Worm (Caenorhabditis elegans) whole organism, L4 larva: ENCODE measurements around the gene C17G10.1.
"Not testable (repeated sequence)": the region's sequence is repeated elsewhere in the genome, so short reads cannot be mapped to it uniquely, and the experiment has no call there.

ENCODE experiments used
- D1046.2 ChIP-seq: fragments of 200-800 bp; sonication (Bioruptor generic); IDR thresholded peaks from 2 replicates; pipeline ENCODE4 v1.3.6; 2022; ENCODE audit warnings: missing genetic modification characterization, missing compliant biosample characterization
- F10B5.3 ChIP-seq: sonication (generic microtip); optimal IDR thresholded peaks from 2 replicates; lab custom pipeline; 2016; ENCODE audit warnings: mild to moderate bottlenecking, missing genetic modification characterization, missing compliant biosample characterization
- F37D6.2 ChIP-seq: sonication (generic microtip); optimal IDR thresholded peaks from 2 replicates; lab custom pipeline; 2016; ENCODE audit warnings: mild to moderate bottlenecking, missing genetic modification characterization, missing compliant biosample characterization
- F49E8.2 ChIP-seq: sonication (generic microtip); optimal IDR thresholded peaks from 2 replicates; lab custom pipeline; 2016; ENCODE audit warnings: missing compliant biosample characterization, mild to moderate bottlenecking, missing genetic modification characterization, borderline replicate concordance
- T20F7.1 ChIP-seq: fragments of 200-800 bp; sonication (Bioruptor generic); optimal IDR thresholded peaks from 2 replicates; lab custom pipeline; 2018; ENCODE audit warnings: mild to moderate bottlenecking, missing genetic modification characterization, missing compliant biosample characterization
- T26A8.4 ChIP-seq: fragments of 200-800 bp; sonication (Bioruptor generic); IDR thresholded peaks from 2 replicates; pipeline ENCODE4 v1.3.6; 2022; ENCODE audit warnings: missing genetic modification characterization, missing compliant biosample characterization
- Y48G9A.11 ChIP-seq: fragments of 200-800 bp; sonication (Bioruptor generic); IDR thresholded peaks from 2 replicates; pipeline ENCODE4 v1.3.6; 2022; ENCODE audit warnings: missing genetic modification reagents, missing genetic modification characterization, missing compliant biosample characterization
- ZK337.2 ChIP-seq: fragments of 200-800 bp; sonication (Bioruptor generic); IDR thresholded peaks from 2 replicates; pipeline ENCODE4 v1.3.6; 2022; ENCODE audit warnings: missing genetic modification reagents, missing genetic modification characterization, missing compliant biosample characterization
- ZK546.5 ChIP-seq, 2 experiments: sonication (generic microtip); optimal IDR thresholded peaks; 2 replicates each; lab custom pipeline; 2017; ENCODE audit warnings: missing biosample characterization in 2 of 2, missing genetic modification characterization in 2 of 2
- aha-1 ChIP-seq: fragments of 150-350 bp; peaks from one replicate; lab custom pipeline; 2014; ENCODE audit warnings: missing biosample characterization, missing genetic modification characterization
- aly-2 ChIP-seq: sonication (generic microtip); optimal IDR thresholded peaks from 2 replicates; lab custom pipeline; 2018; ENCODE audit warnings: missing biosample characterization, missing genetic modification characterization
- ceh-28 ChIP-seq: fragments of 150-350 bp; optimal IDR thresholded peaks from 2 replicates; lab custom pipeline; 2014; ENCODE audit warnings: missing biosample characterization, missing genetic modification reagents, missing genetic modification characterization
- ceh-32 ChIP-seq: sonication (generic microtip); optimal IDR thresholded peaks from 2 replicates; lab custom pipeline; 2016; ENCODE audit warnings: mild to moderate bottlenecking, missing genetic modification characterization, missing compliant biosample characterization; ENCODE audit not compliant: poor library complexity
- ceh-44 ChIP-seq: fragments of 200-800 bp; sonication (Bioruptor generic); IDR thresholded peaks from 2 replicates; pipeline ENCODE4 v1.3.6; 2022; ENCODE audit warnings: missing genetic modification reagents, missing genetic modification characterization, missing compliant biosample characterization
- ctbp-1 ChIP-seq: fragments of 200-800 bp; sonication (Bioruptor generic); IDR thresholded peaks from 2 replicates; pipeline ENCODE4 v1.3.6; 2022; ENCODE audit warnings: missing genetic modification reagents, missing genetic modification characterization, missing compliant biosample characterization
- dmd-6 ChIP-seq: fragments of 200-800 bp; sonication (Bioruptor generic); IDR thresholded peaks from 2 replicates; pipeline ENCODE4 v1.3.6; 2022; ENCODE audit warnings: missing genetic modification reagents, missing genetic modification characterization, missing compliant biosample characterization
- duxl-1 ChIP-seq: sonication (generic microtip); optimal IDR thresholded peaks from 2 replicates; lab custom pipeline; 2016; ENCODE audit warnings: mild to moderate bottlenecking, missing genetic modification characterization, moderate library complexity, missing compliant biosample characterization; ENCODE audit not compliant: poor library complexity
- fkh-10 ChIP-seq: fragments of 150-350 bp; optimal IDR thresholded peaks from 2 replicates; lab custom pipeline; 2014; ENCODE audit warnings: missing biosample characterization, missing genetic modification reagents, missing genetic modification characterization
- fos-1 ChIP-seq: fragments of 150-350 bp; optimal IDR thresholded peaks from 2 replicates; lab custom pipeline; 2014; ENCODE audit warnings: missing biosample characterization, missing genetic modification characterization
- gei-8 ChIP-seq: fragments of 200-800 bp; sonication (Bioruptor generic); optimal IDR thresholded peaks from 2 replicates; lab custom pipeline; 2018; ENCODE audit warnings: mild to moderate bottlenecking, missing genetic modification characterization, missing compliant biosample characterization
- hmg-1.1 ChIP-seq: fragments of 200-800 bp; sonication (Bioruptor generic); IDR thresholded peaks from 2 replicates; pipeline ENCODE4 v1.3.6; 2022; ENCODE audit warnings: missing genetic modification reagents, missing genetic modification characterization, missing compliant biosample characterization
- lim-7 ChIP-seq: fragments of 200-800 bp; sonication (Bioruptor generic); IDR thresholded peaks from 2 replicates; pipeline ENCODE4 v1.3.6; 2022; ENCODE audit warnings: missing genetic modification characterization, missing compliant biosample characterization
- lin-13 ChIP-seq: fragments of 150-350 bp; optimal IDR thresholded peaks from 2 replicates; lab custom pipeline; 2014; ENCODE audit warnings: missing biosample characterization, missing genetic modification reagents, missing genetic modification characterization
- lin-38 ChIP-seq: fragments of 200-800 bp; sonication (Bioruptor generic); IDR thresholded peaks from 2 replicates; pipeline ENCODE4 v1.3.6; 2022; ENCODE audit warnings: missing genetic modification reagents, missing genetic modification characterization, missing compliant biosample characterization
- lir-3 ChIP-seq: sonication (generic microtip); optimal IDR thresholded peaks from 2 replicates; lab custom pipeline; 2016; ENCODE audit warnings: mild to moderate bottlenecking, missing genetic modification characterization, missing compliant biosample characterization
- lsy-2 ChIP-seq, 2 experiments: fragments of 150-350 bp in 1 of 2; sonication (generic microtip) in 1 of 2; optimal IDR thresholded peaks; 2 replicates each; lab custom pipeline; 2014 to 2017; ENCODE audit warnings: missing biosample characterization in 2 of 2, missing genetic modification characterization in 2 of 2
- mdt-29 ChIP-seq: fragments of 200-800 bp; sonication (Bioruptor generic); IDR thresholded peaks from 2 replicates; pipeline ENCODE4 v1.3.6; 2022; ENCODE audit warnings: missing genetic modification reagents, missing genetic modification characterization, missing compliant biosample characterization
- mxl-2 ChIP-seq: fragments of 200-800 bp; sonication (Bioruptor generic); conservative IDR thresholded peaks from 2 replicates; pipeline ENCODE4 v1.3.6; 2022; ENCODE audit warnings: missing genetic modification reagents, missing genetic modification characterization, missing compliant biosample characterization
- mxl-3 ChIP-seq: fragments of 200-800 bp; sonication (Bioruptor generic); optimal IDR thresholded peaks from 2 replicates; lab custom pipeline; 2018; ENCODE audit warnings: mild to moderate bottlenecking, missing genetic modification characterization, missing compliant biosample characterization
- nhr-111 ChIP-seq: fragments of 200-800 bp; sonication (Bioruptor generic); optimal IDR thresholded peaks from 2 replicates; lab custom pipeline; 2018; ENCODE audit warnings: mild to moderate bottlenecking, missing genetic modification characterization, missing compliant biosample characterization
- nhr-25 ChIP-seq: sonication (generic microtip); optimal IDR thresholded peaks from 2 replicates; lab custom pipeline; 2017; ENCODE audit warnings: missing genetic modification characterization, mild to moderate bottlenecking, missing compliant biosample characterization, antibody characterized with exemption, moderate library complexity, borderline replicate concordance; ENCODE audit not compliant: insufficient read depth
- nhr-42 ChIP-seq: fragments of 200-800 bp; sonication (Bioruptor generic); IDR thresholded peaks from 2 replicates; pipeline ENCODE4 v1.3.6; 2022; ENCODE audit warnings: missing genetic modification characterization, missing compliant biosample characterization
- nhr-48 ChIP-seq: sonication (generic microtip); optimal IDR thresholded peaks from 2 replicates; lab custom pipeline; 2016; ENCODE audit warnings: mild to moderate bottlenecking, missing genetic modification characterization, missing compliant biosample characterization
- nhr-77 ChIP-seq: fragments of 150-350 bp; optimal IDR thresholded peaks from 2 replicates; lab custom pipeline; 2014; ENCODE audit warnings: missing biosample characterization, missing genetic modification characterization
- pha-4 ChIP-seq, 2 experiments: fragments of 150-350 bp in 1 of 2; fragments of 200-800 bp in 1 of 2; sonication (Bioruptor generic) in 1 of 2; IDR thresholded peaks in 1 of 2; optimal IDR thresholded peaks in 1 of 2; 2 replicates each; pipeline versions ENCODE4 v1.3.6 to Lab custom; 2014 to 2022; ENCODE audit warnings: missing genetic modification characterization in 2 of 2, missing genetic modification reagents in 2 of 2, missing biosample characterization in 1 of 2, missing compliant biosample characterization in 1 of 2
- php-3 ChIP-seq: fragments of 200-800 bp; sonication (Bioruptor generic); IDR thresholded peaks from 2 replicates; pipeline ENCODE4 v1.3.6; 2022; ENCODE audit warnings: missing genetic modification reagents, missing genetic modification characterization, missing compliant biosample characterization
- pqm-1 ChIP-seq: sonication (generic microtip); optimal IDR thresholded peaks from 2 replicates; lab custom pipeline; 2017; ENCODE audit warnings: missing biosample characterization, missing genetic modification characterization
- saeg-2 ChIP-seq: fragments of 200-800 bp; sonication (Bioruptor generic); IDR thresholded peaks from 2 replicates; pipeline ENCODE4 v1.3.6; 2022; ENCODE audit warnings: missing genetic modification reagents, missing genetic modification characterization, missing compliant biosample characterization
- snpc-4 ChIP-seq: fragments of 150-350 bp; optimal IDR thresholded peaks from 2 replicates; lab custom pipeline; 2014; ENCODE audit warnings: missing biosample characterization, missing genetic modification characterization
- spr-1 ChIP-seq: sonication (generic microtip); optimal IDR thresholded peaks from 2 replicates; lab custom pipeline; 2016; ENCODE audit warnings: mild to moderate bottlenecking, missing genetic modification characterization, missing compliant biosample characterization
- spr-3 ChIP-seq: fragments of 200-800 bp; sonication (Bioruptor generic); optimal IDR thresholded peaks from 2 replicates; lab custom pipeline; 2018; ENCODE audit warnings: mild to moderate bottlenecking, missing genetic modification characterization, missing compliant biosample characterization
- unc-130 ChIP-seq: sonication (generic microtip); optimal IDR thresholded peaks from 2 replicates; lab custom pipeline; 2016; ENCODE audit warnings: missing genetic modification reagents, missing genetic modification characterization, missing compliant biosample characterization
- unc-62 ChIP-seq, 3 experiments: fragments of 150-350 bp in 1 of 3; sonication (generic microtip); optimal IDR thresholded peaks in 2 of 3; peaks in 1 of 3; 1 replicate in 1 of 3; 2 replicates in 2 of 3; lab custom pipeline; 2014 to 2017; ENCODE audit warnings: missing biosample characterization in 3 of 3, missing genetic modification characterization in 3 of 3, missing genetic modification reagents in 3 of 3, missing genotype in 1 of 3
- vab-7 ChIP-seq: fragments of 200-800 bp; sonication (Bioruptor generic); IDR thresholded peaks from 2 replicates; pipeline ENCODE4 v1.3.6; 2022; ENCODE audit warnings: missing genetic modification reagents, missing genetic modification characterization, missing compliant biosample characterization
- ztf-7 ChIP-seq: fragments of 150-350 bp; optimal IDR thresholded peaks from 2 replicates; lab custom pipeline; 2014; ENCODE audit warnings: missing biosample characterization, missing genetic modification characterization

The C17G10.1 gene

ce11 chrII:5628326-5628818, 32.0 kb downstream of the C17G10.1 start, which contains the start of gene F59E12.15:
F59E12.15 (minus strand) TSS chrII:5628376.
- TF ChIP-seq nhr-25 (no peak), nhr-111 (GFP tag; lab: Kevin White, UChicago) (no peak), ztf-7 (tag; lab: Kevin White, UChicago) (peak; percentile 71), pqm-1 (no peak), lir-3 (tag; lab: Kevin White, UChicago) (no peak), lim-7 (GFP tag; lab: Robert Waterston, UW) (no peak), mxl-2 (GFP tag; lab: Robert Waterston, UW) (no peak), duxl-1 (tag; lab: Kevin White, UChicago) (no peak), unc-62 (GFP tag; optimal IDR thresholded peaks at IDR 0.05 in 1 of 2; lab: Kevin White, UChicago) (peak in 1 of 2 experiments; percentile 78), unc-62 (tag; optimal IDR thresholded peaks at IDR 0.05; lab: Kevin White, UChicago) (no peak)

- not testable (repeated sequence) for TF ChIP-seq saeg-2, vab-7, nhr-42 (GFP tag; lab: Robert Waterston, UW)
- TF ChIP-seq, all 104 proteins: peak for 0; not testable (repeated sequence) for 104
These were observed 34.6 kb downstream of the C17G10.1 start, which contains the start of the genes F59E12.6 and npl-4.1 for ce11 chrII:5630851-5631401. F59E12.6 (minus strand) TSS chrII:5630951. npl-4.1 (plus strand) TSS chrII:5631351.

- TF ChIP-seq lim-7 (GFP tag; lab: Robert Waterston, UW) = no peak
- TF ChIP-seq T20F7.1 (GFP tag; lab: Kevin White, UChicago) = peak; percentile 92
- TF ChIP-seq mxl-2 (GFP tag; lab: Robert Waterston, UW) = no peak
- peak; percentile 96 for TF ChIP-seq spr-3 (GFP tag; lab: Kevin White, UChicago)
- no peak for TF ChIP-seq ZK337.2
- no peak for TF ChIP-seq ztf-7 (tag; lab: Kevin White, UChicago)
- TF ChIP-seq nhr-77 (tag; lab: Kevin White, UChicago) = peak; percentile 21
- no peak for TF ChIP-seq vab-7 (GFP tag; lab: Robert Waterston, UW)
- TF ChIP-seq aha-1 (tag; lab: Kevin White, UChicago) = peak; percentile 87
- TF ChIP-seq mxl-3 = no peak
- no peak for TF ChIP-seq F49E8.2 (tag; lab: Kevin White, UChicago)
- no peak for TF ChIP-seq F10B5.3
- TF ChIP-seq lin-13 (GFP tag; lab: Kevin White, UChicago) = no peak
- TF ChIP-seq lsy-2 (tag; optimal IDR thresholded peaks at IDR 0.05; lab: Kevin White, UChicago) = no peak
- TF ChIP-seq ZK546.5 (tag; optimal IDR thresholded peaks at IDR 0.05; lab: Kevin White, UChicago) = no peak
- no peak for TF ChIP-seq ceh-44 (GFP tag; lab: Robert Waterston, UW)
- no peak for TF ChIP-seq snpc-4 (tag; lab: Kevin White, UChicago)
- no peak for TF ChIP-seq T26A8.4 (GFP tag; lab: Robert Waterston, UW)
- no peak for TF ChIP-seq mdt-29 (GFP tag; lab: Robert Waterston, UW)
- no peak for TF ChIP-seq fos-1 (tag; lab: Kevin White, UChicago)
- TF ChIP-seq Y48G9A.11 (GFP tag; lab: Robert Waterston, UW) = peak; percentile 84
- no peak for TF ChIP-seq gei-8 (GFP tag; lab: Kevin White, UChicago)
- no peak for TF ChIP-seq ceh-28
- TF ChIP-seq hmg-1.1 = peak; percentile 43; the same call in 1 of the 2 replicates
- no peak for TF ChIP-seq lin-38 (GFP tag; lab: Robert Waterston, UW)
- no peak for TF ChIP-seq ctbp-1
- TF ChIP-seq fkh-10 (GFP tag; lab: Kevin White, UChicago) = no peak
- no peak for TF ChIP-seq php-3
- no peak for TF ChIP-seq nhr-48 (tag; lab: Kevin White, UChicago)
- no peak for TF ChIP-seq unc-130
- TF ChIP-seq spr-1 (tag; lab: Kevin White, UChicago) = peak; percentile 95
- no peak for TF ChIP-seq pha-4 (GFP tag; IDR thresholded peaks at IDR 0.05; lab: Robert Waterston, UW)
- no peak for TF ChIP-seq pha-4 (tag; optimal IDR thresholded peaks at IDR 0.05; lab: Kevin White, UChicago)
- no peak for TF ChIP-seq D1046.2
- TF ChIP-seq aly-2 (tag; lab: Kevin White, UChicago) = no peak
- TF ChIP-seq dmd-6 = no peak
- TF ChIP-seq F37D6.2 (tag; lab: Kevin White, UChicago) = no peak
- no peak for TF ChIP-seq ceh-32 (tag; lab: Kevin White, UChicago)
These were observed 37.1 kb downstream of the C17G10.1 start for ce11 chrII:5633453-5633852.
